Fruit fly (Drosophila melanogaster): Measurements from ENCODE around the gene CG13843.

DNA sequence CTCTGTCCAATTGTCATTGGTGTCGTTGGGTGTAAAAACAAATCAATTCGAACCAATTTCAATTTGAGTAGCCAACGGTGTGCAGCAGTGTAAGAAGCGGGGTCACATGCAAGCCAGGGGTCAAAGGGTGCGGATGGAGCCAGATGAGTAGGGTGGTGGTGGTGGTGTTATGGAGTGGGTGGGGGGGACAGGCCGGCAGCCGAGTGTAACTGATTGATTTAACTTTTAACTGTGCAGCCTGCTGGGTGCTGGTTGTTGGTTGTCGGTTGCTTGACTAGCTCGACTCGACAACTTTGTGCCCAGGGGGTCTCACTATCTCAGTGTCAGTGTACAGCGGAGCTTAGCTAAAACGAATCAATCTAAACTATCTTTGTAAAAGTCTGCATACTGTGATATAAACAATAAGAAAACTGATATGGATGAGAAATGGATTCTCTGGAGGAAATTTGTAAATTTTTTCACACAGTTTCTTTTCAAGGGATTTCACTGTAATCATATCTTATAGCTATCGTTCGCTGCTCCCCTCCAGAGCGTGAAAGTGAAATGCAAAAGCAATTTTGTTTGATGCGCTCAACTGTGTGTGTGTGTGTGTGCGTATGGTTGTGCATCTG lies 11.8 kb upstream of the CG13843 start:
- peak; percentile 91 for TF ChIP-seq CG32006 (GFP tag; optimal IDR thresholded peaks at IDR 0.05)
- no peak for TF ChIP-seq Hr39 (GFP tag; optimal IDR thresholded peaks at IDR 0.05)
- peak; percentile 40 for TF ChIP-seq CG16779 (tag; optimal IDR thresholded peaks at IDR 0.05)
- peak; percentile 37 for TF ChIP-seq CG7368 (GFP tag; optimal IDR thresholded peaks at IDR 0.05)
- no peak for TF ChIP-seq CG10669 (GFP tag; optimal IDR thresholded peaks at IDR 0.05)
- TF ChIP-seq OdsH (GFP tag; optimal IDR thresholded peaks at IDR 0.05) = no peak
- TF ChIP-seq CG10631 (GFP tag; optimal IDR thresholded peaks at IDR 0.05) = no peak
- no peak for TF ChIP-seq CG6792 (GFP tag; optimal IDR thresholded peaks at IDR 0.05)
- TF ChIP-seq CG6808 (GFP tag; optimal IDR thresholded peaks at IDR 0.05) = no peak
- TF ChIP-seq net (GFP tag; optimal IDR thresholded peaks at IDR 0.05) = peak; percentile 58
- TF ChIP-seq Sox102F (GFP tag; optimal IDR thresholded peaks at IDR 0.05) = no peak
- TF ChIP-seq topi (GFP tag; optimal IDR thresholded peaks at IDR 0.05) = no peak

Data from whole organism, prepupa.